Fruit fly (Drosophila melanogaster) whole organism, embryonic: ENCODE data around the gene TotX.

Source experiments
- Aef1 ChIP-seq: fragments of 200-800 bp; sonication (Bioruptor generic); IDR thresholded peaks from 3 replicates; pipeline ENCODE4 v1.3.6; 2022; ENCODE audit warnings: missing biosample characterization, missing genetic modification characterization
- CG10274 ChIP-seq: fragments of 200-800 bp; sonication (Bioruptor generic); optimal IDR thresholded peaks from 3 replicates; lab custom pipeline; 2017; ENCODE audit warnings: missing biosample characterization, mild to moderate bottlenecking, missing genetic modification characterization
- CG10321 ChIP-seq: fragments of 200-800 bp; sonication (Bioruptor generic); IDR thresholded peaks from 2 replicates; pipeline ENCODE4 v1.3.6; 2022; ENCODE audit warnings: missing biosample characterization, missing genetic modification characterization
- CG10431 ChIP-seq: fragments of 200-800 bp; sonication (Bioruptor generic); optimal IDR thresholded peaks from 3 replicates; lab custom pipeline; 2018; ENCODE audit warnings: missing biosample characterization, mild to moderate bottlenecking, missing genetic modification characterization
- CG11085 ChIP-seq: fragments of 200-800 bp; sonication (Bioruptor generic); IDR thresholded peaks from 2 replicates; pipeline ENCODE4 v1.3.6; 2022; ENCODE audit warnings: missing biosample characterization, missing genetic modification characterization
- CG12299 ChIP-seq: fragments of 200-800 bp; sonication (Bioruptor generic); optimal IDR thresholded peaks from 2 replicates; lab custom pipeline; 2018; ENCODE audit warnings: missing biosample characterization, mild to moderate bottlenecking, missing genetic modification characterization
- CG12391 ChIP-seq: fragments of 200-800 bp; sonication (Bioruptor generic); optimal IDR thresholded peaks from 3 replicates; lab custom pipeline; 2018; ENCODE audit warnings: missing biosample characterization, mild to moderate bottlenecking, missing genetic modification characterization, moderate library complexity
- CG12769 ChIP-seq: fragments of 200-800 bp; sonication (Bioruptor generic); optimal IDR thresholded peaks from 2 replicates; lab custom pipeline; 2019; ENCODE audit warnings: missing biosample characterization, mild to moderate bottlenecking, missing genetic modification characterization, moderate library complexity
- CG13424 ChIP-seq: fragments of 200-800 bp; sonication (Bioruptor generic); optimal IDR thresholded peaks from 2 replicates; lab custom pipeline; 2019; ENCODE audit warnings: missing biosample characterization, mild to moderate bottlenecking, missing genetic modification characterization, moderate library complexity
- CG17612 ChIP-seq: fragments of 200-800 bp; sonication (Bioruptor generic); IDR thresholded peaks from 2 replicates; pipeline ENCODE4 v1.3.6; 2022; ENCODE audit warnings: missing biosample characterization, missing genetic modification characterization
- CG18011 ChIP-seq: fragments of 200-800 bp; sonication (Bioruptor generic); optimal IDR thresholded peaks from 2 replicates; lab custom pipeline; 2017; ENCODE audit warnings: missing biosample characterization, missing genetic modification characterization, mild to moderate bottlenecking, moderate library complexity, missing genotype
- CG2120 ChIP-seq: fragments of 200-800 bp; sonication (Bioruptor generic); optimal IDR thresholded peaks from 3 replicates; lab custom pipeline; 2016; ENCODE audit warnings: missing biosample characterization, missing genetic modification characterization
- CG2202 ChIP-seq: fragments of 200-800 bp; sonication (Bioruptor generic); optimal IDR thresholded peaks from 2 replicates; lab custom pipeline; 2018; ENCODE audit warnings: missing biosample characterization, mild to moderate bottlenecking, missing genetic modification characterization
- CG30020 ChIP-seq: fragments of 200-800 bp; optimal IDR thresholded peaks from 2 replicates; lab custom pipeline; 2019; ENCODE audit warnings: missing biosample characterization, mild to moderate bottlenecking, missing genetic modification characterization, moderate library complexity
- CG33557 ChIP-seq: fragments of 200-800 bp; sonication (Bioruptor generic); optimal IDR thresholded peaks from 2 replicates; lab custom pipeline; 2019; ENCODE audit warnings: missing biosample characterization, mild to moderate bottlenecking, missing genetic modification characterization, moderate library complexity
- CG34422 ChIP-seq: fragments of 200-800 bp; sonication (Bioruptor generic); IDR thresholded peaks from 3 replicates; pipeline ENCODE4 v1.3.6; 2022; ENCODE audit warnings: missing biosample characterization, missing genetic modification characterization
- CG3726 ChIP-seq: fragments of 200-800 bp; sonication (Bioruptor generic); IDR thresholded peaks from 3 replicates; pipeline ENCODE4, ENCODE4 v1.3.6; 2022; ENCODE audit warnings: missing biosample characterization, missing genetic modification characterization
- CG4360 ChIP-seq: fragments of 200-800 bp; sonication (Bioruptor generic); IDR thresholded peaks from 2 replicates; pipeline ENCODE4 v1.3.6; 2022; ENCODE audit warnings: missing biosample characterization, missing genetic modification characterization
- CG4820 ChIP-seq: fragments of 200-800 bp; sonication (Bioruptor generic); optimal IDR thresholded peaks from 3 replicates; lab custom pipeline; 2016; ENCODE audit warnings: missing biosample characterization, missing genetic modification characterization
- CG7928 ChIP-seq: fragments of 200-800 bp; sonication (Bioruptor generic); optimal IDR thresholded peaks from 2 replicates; lab custom pipeline; 2017; ENCODE audit warnings: missing biosample characterization, mild to moderate bottlenecking, missing genetic modification characterization
- CG8290 ChIP-seq, 3 experiments: fragments of 200-800 bp; sonication (Bioruptor generic); optimal IDR thresholded peaks; 2 replicates each; lab custom pipeline; 2016 to 2019; ENCODE audit warnings: missing biosample characterization in 3 of 3, missing genetic modification characterization in 3 of 3, mild to moderate bottlenecking in 2 of 3, moderate library complexity in 1 of 3
- CG9727 ChIP-seq: fragments of 200-800 bp; sonication (Bioruptor generic); optimal IDR thresholded peaks from 3 replicates; lab custom pipeline; 2017; ENCODE audit warnings: missing biosample characterization, mild to moderate bottlenecking, missing genetic modification characterization
- Jarid2 ChIP-seq: fragments of 200-800 bp; sonication (Bioruptor generic); optimal IDR thresholded peaks from 3 replicates; lab custom pipeline; 2017; ENCODE audit warnings: mild to moderate bottlenecking, missing biosample characterization, missing genetic modification reagents, missing genetic modification characterization
- Lim3 ChIP-seq: fragments of 200-800 bp; sonication (Bioruptor generic); IDR thresholded peaks from 2 replicates; pipeline ENCODE4 v1.3.6; 2022; ENCODE audit warnings: missing biosample characterization, missing genetic modification characterization
- MTF-1 ChIP-seq: fragments of 200-800 bp; sonication (Bioruptor generic); optimal IDR thresholded peaks from 2 replicates; lab custom pipeline; 2018; ENCODE audit warnings: missing biosample characterization, mild to moderate bottlenecking, missing genetic modification characterization, borderline replicate concordance
- Max ChIP-seq: fragments of 200-800 bp; sonication (Bioruptor generic); optimal IDR thresholded peaks from 2 replicates; lab custom pipeline; 2016; ENCODE audit warnings: missing biosample characterization, mild to moderate bottlenecking, missing genetic modification characterization
- Myb ChIP-seq: fragments of 200-800 bp; sonication (Bioruptor generic); optimal IDR thresholded peaks from 2 replicates; lab custom pipeline; 2016; ENCODE audit warnings: missing biosample characterization, missing genetic modification characterization
- Sox102F ChIP-seq: fragments of 200-800 bp; sonication (Bioruptor generic); optimal IDR thresholded peaks from 2 replicates; lab custom pipeline; 2018; ENCODE audit warnings: missing biosample characterization, mild to moderate bottlenecking, missing genetic modification characterization, moderate library complexity
- Usf ChIP-seq: fragments of 200-800 bp; sonication (Bioruptor generic); optimal IDR thresholded peaks from 2 replicates; lab custom pipeline; 2017; ENCODE audit warnings: missing genotype, missing biosample characterization, missing genetic modification characterization
- bcd ChIP-seq: fragments of 200-800 bp; sonication (Bioruptor generic); optimal IDR thresholded peaks from 2 replicates; lab custom pipeline; 2017; ENCODE audit warnings: missing biosample characterization, mild to moderate bottlenecking, missing genetic modification characterization
- br ChIP-seq: fragments of >200 bp; optimal IDR thresholded peaks from 2 replicates; lab custom pipeline; 2017
- cas ChIP-seq: fragments of 200-800 bp; sonication (Bioruptor generic); IDR thresholded peaks from 2 replicates; pipeline ENCODE4 v1.3.6; 2022; ENCODE audit warnings: missing biosample characterization, missing genetic modification characterization
- corto ChIP-seq: fragments of 200-800 bp; sonication (Bioruptor generic); optimal IDR thresholded peaks from 2 replicates; lab custom pipeline; 2016; ENCODE audit warnings: missing biosample characterization, mild to moderate bottlenecking, missing genetic modification characterization, moderate library complexity
- danr ChIP-seq: fragments of 200-800 bp; sonication (Bioruptor generic); IDR thresholded peaks from 2 replicates; pipeline ENCODE4 v1.3.6; 2022; ENCODE audit warnings: missing biosample characterization, missing genetic modification characterization
- dimm ChIP-seq: fragments of 200-800 bp; sonication (Bioruptor generic); IDR thresholded peaks from 2 replicates; pipeline ENCODE4 v1.3.6; 2022; ENCODE audit warnings: missing biosample characterization, missing genetic modification characterization
- emc ChIP-seq: fragments of 200-800 bp; sonication (Bioruptor generic); optimal IDR thresholded peaks from 2 replicates; lab custom pipeline; 2016; ENCODE audit warnings: missing biosample characterization, missing genetic modification characterization
- en ChIP-seq: fragments of 200-800 bp; sonication (Bioruptor generic); optimal IDR thresholded peaks from 2 replicates; lab custom pipeline; 2016; ENCODE audit warnings: missing biosample characterization, missing genetic modification characterization
- ftz-f1 ChIP-seq: fragments of 200-800 bp; sonication (Bioruptor generic); optimal IDR thresholded peaks from 2 replicates; lab custom pipeline; 2016; ENCODE audit warnings: missing biosample characterization, missing genetic modification characterization
- kay ChIP-seq: fragments of 200-800 bp; sonication (Bioruptor generic); optimal IDR thresholded peaks from 2 replicates; lab custom pipeline; 2016; ENCODE audit warnings: missing biosample characterization, missing genetic modification characterization
- klu ChIP-seq: fragments of 200-800 bp; sonication (Bioruptor generic); IDR thresholded peaks from 2 replicates; pipeline ENCODE4 v1.3.6; 2022; ENCODE audit warnings: missing biosample characterization, missing genetic modification characterization
- mam ChIP-seq: fragments of 200-800 bp; sonication (Bioruptor generic); optimal IDR thresholded peaks from 3 replicates; lab custom pipeline; 2016; ENCODE audit warnings: missing biosample characterization, missing genetic modification characterization
- mirr ChIP-seq: fragments of 200-800 bp; sonication (Bioruptor generic); optimal IDR thresholded peaks from 3 replicates; lab custom pipeline; 2018; ENCODE audit warnings: missing biosample characterization, mild to moderate bottlenecking, missing genetic modification characterization
- mld ChIP-seq: fragments of 200-800 bp; sonication (Bioruptor generic); IDR thresholded peaks from 3 replicates; pipeline ENCODE4 v1.3.6; 2022; ENCODE audit warnings: missing biosample characterization, missing genetic modification characterization; ENCODE audit not compliant: partially characterized antibody
- nmo ChIP-seq: fragments of 200-800 bp; sonication (Bioruptor generic); optimal IDR thresholded peaks from 2 replicates; lab custom pipeline; 2018; ENCODE audit warnings: missing biosample characterization, mild to moderate bottlenecking, missing genetic modification characterization, moderate library complexity
- pho ChIP-seq: fragments of 200-800 bp; sonication (Bioruptor generic); optimal IDR thresholded peaks from 2 replicates; lab custom pipeline; 2016; ENCODE audit warnings: missing biosample characterization, missing genetic modification characterization
- prd ChIP-seq, 3 experiments: fragments of >200 bp in 2 of 3; fragments of 200-800 bp in 1 of 3; sonication (Bioruptor generic) in 1 of 3; optimal IDR thresholded peaks in 2 of 3; IDR thresholded peaks in 1 of 3; 2 replicates in 2 of 3; 3 replicates in 1 of 3; pipeline versions ENCODE4 v1.3.6 to Lab custom; 2017 to 2022; ENCODE audit warnings: missing biosample characterization in 1 of 3, missing genetic modification characterization in 1 of 3
- pros ChIP-seq: fragments of 200-800 bp; sonication (Bioruptor generic); optimal IDR thresholded peaks from 3 replicates; lab custom pipeline; 2019; ENCODE audit warnings: missing biosample characterization, mild to moderate bottlenecking, missing genetic modification characterization, moderate library complexity
- sqz ChIP-seq: fragments of 200-800 bp; sonication (Bioruptor generic); optimal IDR thresholded peaks from 3 replicates; lab custom pipeline; 2018; ENCODE audit warnings: missing biosample characterization, mild to moderate bottlenecking, missing genetic modification characterization
- ttk ChIP-seq: fragments of 200-800 bp; sonication (Bioruptor generic); IDR thresholded peaks from 2 replicates; pipeline ENCODE4 v2.1.2; 2022; ENCODE audit warnings: missing biosample characterization, missing genetic modification characterization

Gene TotX

dm6 chr3R:20949749-20950676 lies 44.7 kb upstream of the TotX start (continued):
- no peak for TF ChIP-seq en
- no peak for TF ChIP-seq sqz (GFP tag; lab: Kevin White, UChicago)
- TF ChIP-seq CG17612 (GFP tag; lab: Robert Waterston, UW), result no peak
- no peak for TF ChIP-seq CG12769
- peak; percentile 45 for TF ChIP-seq CG13424 (tag; lab: Kevin White, UChicago)
- no peak for TF ChIP-seq kay (GFP tag; lab: Kevin White, UChicago)
- TF ChIP-seq CG3726, result no peak
- TF ChIP-seq CG11085 (GFP tag; lab: Robert Waterston, UW), result no peak
- TF ChIP-seq ttk, result peak; percentile 64; the same call in 1 of the 2 replicates
- no peak for TF ChIP-seq CG34422 (GFP tag; lab: Robert Waterston, UW)
- TF ChIP-seq CG4820 (GFP tag; lab: Kevin White, UChicago), result peak; percentile 2
- no peak for TF ChIP-seq cas
- TF ChIP-seq CG33557 (GFP tag; lab: Kevin White, UChicago), result no peak
- no peak for TF ChIP-seq pho (GFP tag; lab: Kevin White, UChicago)
- no peak for TF ChIP-seq CG10274 (GFP tag; lab: Kevin White, UChicago)
- TF ChIP-seq mld (GFP tag; lab: Robert Waterston, UW), result no peak
- TF ChIP-seq br, result no peak
- TF ChIP-seq nmo, result peak; percentile 32
- TF ChIP-seq CG2202 (tag; lab: Kevin White, UChicago), result no peak
- no peak for TF ChIP-seq Max (GFP tag; lab: Kevin White, UChicago)
- TF ChIP-seq danr (GFP tag; lab: Robert Waterston, UW), result no peak
- TF ChIP-seq Jarid2 (GFP tag; lab: Kevin White, UChicago), result no peak
- TF ChIP-seq CG18011 (GFP tag; lab: Kevin White, UChicago), result no peak
- TF ChIP-seq ftz-f1 (GFP tag; lab: Kevin White, UChicago), result no peak
- TF ChIP-seq klu (GFP tag; lab: Robert Waterston, UW), result no peak
- no peak for TF ChIP-seq CG2120
- no peak for TF ChIP-seq prd (optimal IDR thresholded peaks at IDR 0.05; lab: Kevin White, UChicago)
- no peak for TF ChIP-seq prd (GFP tag; IDR thresholded peaks at IDR 0.05; lab: Robert Waterston, UW)
- no peak for TF ChIP-seq CG7928 (GFP tag; lab: Kevin White, UChicago)
- no peak for TF ChIP-seq mirr (GFP tag; lab: Kevin White, UChicago)
- TF ChIP-seq Usf, result peak; percentile 4
- TF ChIP-seq CG12391 (tag; lab: Kevin White, UChicago), result peak; percentile 59
- no peak for TF ChIP-seq MTF-1
- TF ChIP-seq pros (GFP tag; lab: Kevin White, UChicago), result no peak
- TF ChIP-seq bcd (GFP tag; lab: Kevin White, UChicago), result no peak
- no peak for TF ChIP-seq emc (GFP tag; lab: Kevin White, UChicago)
- TF ChIP-seq Sox102F (GFP tag; lab: Kevin White, UChicago), result peak; percentile 13
- TF ChIP-seq corto (GFP tag; lab: Kevin White, UChicago), result no peak
- peak; percentile 9 for TF ChIP-seq CG10431
- TF ChIP-seq dimm, result no peak
- TF ChIP-seq Aef1 (GFP tag; lab: Robert Waterston, UW), result no peak
- TF ChIP-seq Lim3, result no peak
- TF ChIP-seq CG12299 (tag; lab: Kevin White, UChicago), result no peak
- peak; percentile 11 for TF ChIP-seq mam
- TF ChIP-seq CG30020 (tag; lab: Kevin White, UChicago), result no peak
- no peak for TF ChIP-seq Myb (GFP tag; lab: Kevin White, UChicago)
- no peak for TF ChIP-seq CG4360
- TF ChIP-seq CG9727, result no peak
- peak; percentile 62 for TF ChIP-seq CG8290 (GFP tag; optimal IDR thresholded peaks at IDR 0.05; lab: Kevin White, UChicago)
- TF ChIP-seq CG8290 (tag; optimal IDR thresholded peaks at IDR 0.05; lab: Kevin White, UChicago), result peak in 1 of 2 experiments; percentile 74
- TF ChIP-seq CG10321 (GFP tag; lab: Robert Waterston, UW), result no peak
